Worm (Caenorhabditis elegans) whole organism, L2 larva: ENCODE measurements around the gene msp-58.

Source experiments
- C34F6.9 ChIP-seq: fragments of 150-350 bp; optimal IDR thresholded peaks from 2 replicates; lab custom pipeline; 2014; ENCODE audit warnings: missing biosample characterization, missing genetic modification characterization
- Y55F3AM.14 ChIP-seq: fragments of 200-800 bp; sonication (Bioruptor generic); optimal IDR thresholded peaks from 2 replicates; lab custom pipeline; 2018; ENCODE audit warnings: mild to moderate bottlenecking, missing genetic modification characterization, missing compliant biosample characterization
- alr-1 ChIP-seq: fragments of 150-350 bp; optimal IDR thresholded peaks from 2 replicates; lab custom pipeline; 2014; ENCODE audit warnings: missing biosample characterization, missing genetic modification characterization
- ama-1 ChIP-seq: fragments of 150-350 bp; optimal IDR thresholded peaks from 2 replicates; lab custom pipeline; 2018; ENCODE audit warnings: inconsistent platforms
- blmp-1 ChIP-seq: sonication (generic microtip); optimal IDR thresholded peaks from 2 replicates; lab custom pipeline; 2017; ENCODE audit warnings: missing genetic modification characterization, mild to moderate bottlenecking, missing compliant biosample characterization, antibody characterized with exemption, moderate library complexity; ENCODE audit not compliant: insufficient read depth
- ceh-82 ChIP-seq: fragments of 150-350 bp; optimal IDR thresholded peaks from 2 replicates; lab custom pipeline; 2014; ENCODE audit warnings: missing biosample characterization, missing genetic modification characterization
- crh-2 ChIP-seq: sonication (generic microtip); optimal IDR thresholded peaks from 2 replicates; lab custom pipeline; 2017; ENCODE audit warnings: missing biosample characterization, missing genetic modification characterization
- dmd-4 ChIP-seq: sonication (generic microtip); optimal IDR thresholded peaks from 2 replicates; lab custom pipeline; 2017; ENCODE audit warnings: missing biosample characterization, missing genetic modification characterization
- fos-1 ChIP-seq: fragments of 150-350 bp; optimal IDR thresholded peaks from 2 replicates; lab custom pipeline; 2014; ENCODE audit warnings: missing biosample characterization, missing genetic modification characterization
- lin-11 ChIP-seq: fragments of 150-350 bp; sonication (generic microtip); optimal IDR thresholded peaks from 2 replicates; lab custom pipeline; 2014; ENCODE audit warnings: missing biosample characterization, missing genetic modification characterization, inconsistent platforms, mixed read lengths
- lin-13 ChIP-seq: fragments of 150-350 bp; optimal IDR thresholded peaks from 2 replicates; lab custom pipeline; 2014; ENCODE audit warnings: missing biosample characterization, missing genetic modification reagents, missing genetic modification characterization
- lsy-2 ChIP-seq, 2 experiments: fragments of 150-350 bp in 1 of 2; sonication (generic microtip) in 1 of 2; optimal IDR thresholded peaks; 2 replicates each; lab custom pipeline; 2014 to 2017; ENCODE audit warnings: missing biosample characterization in 2 of 2, missing genetic modification characterization in 2 of 2
- mab-5 ChIP-seq: fragments of 150-350 bp; optimal IDR thresholded peaks from 2 replicates; lab custom pipeline; 2014; ENCODE audit warnings: missing biosample characterization, missing genetic modification characterization
- nhr-10 ChIP-seq: sonication (generic microtip); optimal IDR thresholded peaks from 2 replicates; lab custom pipeline; 2017; ENCODE audit warnings: missing biosample characterization, missing genetic modification characterization
- nhr-11 ChIP-seq: fragments of 150-350 bp; optimal IDR thresholded peaks from 2 replicates; lab custom pipeline; 2014; ENCODE audit warnings: missing biosample characterization, missing genetic modification characterization
- nhr-12 ChIP-seq: fragments of 150-350 bp; optimal IDR thresholded peaks from 2 replicates; lab custom pipeline; 2014; ENCODE audit warnings: missing biosample characterization, missing genetic modification characterization
- nhr-25 ChIP-seq: fragments of 150-350 bp; sonication (generic microtip); optimal IDR thresholded peaks from 3 replicates; lab custom pipeline; 2014; ENCODE audit warnings: missing biosample characterization, missing genetic modification characterization
- nhr-6 ChIP-seq: fragments of 150-350 bp; optimal IDR thresholded peaks from 2 replicates; lab custom pipeline; 2014; ENCODE audit warnings: missing biosample characterization, missing genetic modification characterization
- nhr-77 ChIP-seq: fragments of 150-350 bp; optimal IDR thresholded peaks from 2 replicates; lab custom pipeline; 2014; ENCODE audit warnings: missing biosample characterization, missing genetic modification characterization
- peb-1 ChIP-seq: fragments of 150-350 bp; optimal IDR thresholded peaks from 2 replicates; lab custom pipeline; 2014; ENCODE audit warnings: missing biosample characterization, missing genetic modification characterization
- sma-3 ChIP-seq: sonication (generic microtip); optimal IDR thresholded peaks from 2 replicates; lab custom pipeline; 2016; ENCODE audit warnings: missing genetic modification reagents, missing genetic modification characterization, missing compliant biosample characterization
- sma-9 ChIP-seq, 2 experiments: fragments of 150-350 bp in 1 of 2; sonication (generic microtip) in 1 of 2; optimal IDR thresholded peaks; 2 replicates each; lab custom pipeline; 2014 to 2016; ENCODE audit warnings: missing genetic modification characterization in 2 of 2, mild to moderate bottlenecking in 1 of 2, missing biosample characterization in 1 of 2, missing compliant biosample characterization in 1 of 2, missing genetic modification reagents in 1 of 2, moderate library complexity in 1 of 2
- snpc-4 ChIP-seq: fragments of 150-350 bp; optimal IDR thresholded peaks from 2 replicates; lab custom pipeline; 2014; ENCODE audit warnings: missing biosample characterization, missing genetic modification characterization
- unc-55 ChIP-seq: fragments of 150-350 bp; sonication (generic microtip); optimal IDR thresholded peaks from 3 replicates; lab custom pipeline; 2014; ENCODE audit warnings: missing biosample characterization, missing genetic modification reagents, missing genetic modification characterization
- unc-62 ChIP-seq: fragments of 150-350 bp; optimal IDR thresholded peaks from 2 replicates; lab custom pipeline; 2014; ENCODE audit warnings: missing biosample characterization, missing genetic modification reagents, missing genetic modification characterization
- zag-1 ChIP-seq: fragments of 150-350 bp; optimal IDR thresholded peaks from 2 replicates; lab custom pipeline; 2014; ENCODE audit warnings: missing biosample characterization, missing genetic modification characterization
- ztf-1 ChIP-seq: fragments of 200-800 bp; sonication (Bioruptor generic); conservative IDR thresholded peaks from 2 replicates; pipeline ENCODE4 v1.3.6; 2022; ENCODE audit warnings: missing genetic modification characterization, missing compliant biosample characterization
- ztf-4 ChIP-seq: fragments of 150-350 bp; optimal IDR thresholded peaks from 2 replicates; lab custom pipeline; 2014; ENCODE audit warnings: missing biosample characterization, missing genetic modification characterization

Gene msp-58

ce11 chrIV:5339255-5339654 lies 30.9 kb downstream of the msp-58 start, which contains the start of gene Y4C6B.2:
TSS of gene Y4C6B.2 (plus strand) at chrIV:5339574.
- TF ChIP-seq fos-1 (no peak), ceh-82 (tag; lab: Kevin White, UChicago) (no peak), ztf-1 (GFP tag; lab: Robert Waterston, UW) (no peak), nhr-11 (tag; lab: Kevin White, UChicago) (no peak), ztf-4 (no peak), ama-1 (no peak), unc-55 (GFP tag; lab: Kevin White, UChicago) (no peak)

DNA sequence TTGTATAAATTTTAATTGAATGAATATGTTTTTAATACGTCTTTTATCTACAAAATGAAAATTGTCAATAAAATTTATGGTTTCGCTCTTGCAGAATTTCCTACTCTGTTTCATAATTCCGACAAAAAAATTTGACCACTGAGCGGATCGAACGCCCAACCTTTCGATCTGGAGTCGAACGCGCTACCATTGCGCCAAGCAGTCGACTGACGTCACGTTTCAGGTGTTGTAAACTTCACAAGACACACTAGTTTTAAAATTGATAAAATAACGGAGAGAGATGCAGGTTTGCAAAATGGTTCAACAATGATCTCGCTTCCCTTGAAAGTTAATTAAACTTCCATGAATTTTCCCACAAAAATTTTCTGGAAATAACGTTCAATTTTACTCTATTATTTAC lies 35.8 kb downstream of the msp-58 start:
- TF ChIP-seq nhr-77: no peak
- TF ChIP-seq lin-13: peak; percentile 24
- no peak for TF ChIP-seq mab-5 (tag; lab: Kevin White, UChicago)
- TF ChIP-seq fos-1: peak; percentile 13
- TF ChIP-seq lin-11 (tag; lab: Kevin White, UChicago): no peak
- TF ChIP-seq sma-3 (GFP tag; lab: Kevin White, UChicago): peak; percentile 60
- peak; percentile 48 for TF ChIP-seq crh-2 (tag; lab: Kevin White, UChicago)

- TF ChIP-seq fos-1: peak; percentile 68
Observed at ce11 chrIV:5350480-5351193, 42.2 kb downstream of the msp-58 start, which contains the start of gene gba-4. TSS of gene gba-4 (minus strand) at chrIV:5350897.

- TF ChIP-seq unc-62 (GFP tag; lab: Kevin White, UChicago) (no peak), ama-1 (no peak), sma-3 (GFP tag; lab: Kevin White, UChicago) (no peak), sma-9 (GFP tag; optimal IDR thresholded peaks at IDR 0.05; lab: Kevin White, UChicago) (no peak), sma-9 (tag; optimal IDR thresholded peaks at IDR 0.05; lab: Kevin White, UChicago) (no peak), nhr-77 (no peak), C34F6.9 (tag; lab: Kevin White, UChicago) (no peak), alr-1 (tag; lab: Kevin White, UChicago) (no peak), snpc-4 (tag; lab: Kevin White, UChicago) (no peak), lin-11 (tag; lab: Kevin White, UChicago) (no peak), nhr-11 (tag; lab: Kevin White, UChicago) (no peak), Y55F3AM.14 (GFP tag; lab: Kevin White, UChicago) (no peak), crh-2 (tag; lab: Kevin White, UChicago) (no peak)
Observed at ce11 chrIV:5353364-5353763, 45.0 kb downstream of the msp-58 start, which contains the start of gene Y4C6B.7. TSS of gene Y4C6B.7 (minus strand) at chrIV:5353464.

DNA sequence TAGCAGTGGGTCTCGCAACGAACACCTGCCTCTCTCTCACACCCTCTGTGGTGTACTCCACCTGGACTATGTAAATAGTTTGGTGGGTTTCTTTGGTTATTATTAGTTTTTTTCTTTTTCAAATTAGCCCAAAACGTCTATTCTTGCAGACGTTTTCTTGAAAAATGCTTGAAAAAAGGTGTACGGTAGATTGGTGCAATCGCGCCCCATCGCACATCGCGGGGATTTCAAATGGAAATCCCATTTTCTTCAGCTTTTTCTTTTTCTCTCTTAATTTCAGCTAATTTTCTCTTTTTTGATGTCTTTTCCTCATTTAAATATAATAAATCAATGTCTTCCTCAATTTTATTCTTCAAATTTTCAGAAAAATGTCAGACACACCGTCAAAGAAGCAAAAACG lies 45.7 kb downstream of the msp-58 start, which contains the start of gene Y4C6B.1:
Gene Y4C6B.1, plus strand, starts transcription at position 365 of the 400 bp plus-strand sequence.
- TF ChIP-seq lsy-2 (tag; optimal IDR thresholded peaks at IDR 0.05; lab: Kevin White, UChicago) (peak in 1 of 2 experiments; percentile 87), nhr-12 (tag; lab: Kevin White, UChicago) (no peak), unc-55 (GFP tag; lab: Kevin White, UChicago) (peak; percentile 16)

- no peak for TF ChIP-seq ama-1
- TF ChIP-seq zag-1 (tag; lab: Kevin White, UChicago): no peak
- TF ChIP-seq lin-11 (tag; lab: Kevin White, UChicago): no peak
- no peak for TF ChIP-seq nhr-10 (tag; lab: Kevin White, UChicago)
- TF ChIP-seq peb-1 (tag; lab: Kevin White, UChicago): no peak
- TF ChIP-seq nhr-25 (tag; lab: Kevin White, UChicago): no peak
- TF ChIP-seq nhr-77: no peak
- TF ChIP-seq sma-3 (GFP tag; lab: Kevin White, UChicago): no peak
- no peak for TF ChIP-seq nhr-6 (tag; lab: Kevin White, UChicago)
- no peak for TF ChIP-seq dmd-4 (tag; lab: Kevin White, UChicago)
- TF ChIP-seq blmp-1 (tag; lab: Kevin White, UChicago): no peak
- TF ChIP-seq, all 48 proteins: peak for 0
Observed at ce11 chrIV:5354564-5354963, 46.2 kb downstream of the msp-58 start.
